Fruit fly (Drosophila melanogaster): ENCODE measurements around the gene CG33965.
A peak's percentile ranks its signal among the peaks of the same experiment; 100 is the strongest.

Gene CG33965

DNA sequence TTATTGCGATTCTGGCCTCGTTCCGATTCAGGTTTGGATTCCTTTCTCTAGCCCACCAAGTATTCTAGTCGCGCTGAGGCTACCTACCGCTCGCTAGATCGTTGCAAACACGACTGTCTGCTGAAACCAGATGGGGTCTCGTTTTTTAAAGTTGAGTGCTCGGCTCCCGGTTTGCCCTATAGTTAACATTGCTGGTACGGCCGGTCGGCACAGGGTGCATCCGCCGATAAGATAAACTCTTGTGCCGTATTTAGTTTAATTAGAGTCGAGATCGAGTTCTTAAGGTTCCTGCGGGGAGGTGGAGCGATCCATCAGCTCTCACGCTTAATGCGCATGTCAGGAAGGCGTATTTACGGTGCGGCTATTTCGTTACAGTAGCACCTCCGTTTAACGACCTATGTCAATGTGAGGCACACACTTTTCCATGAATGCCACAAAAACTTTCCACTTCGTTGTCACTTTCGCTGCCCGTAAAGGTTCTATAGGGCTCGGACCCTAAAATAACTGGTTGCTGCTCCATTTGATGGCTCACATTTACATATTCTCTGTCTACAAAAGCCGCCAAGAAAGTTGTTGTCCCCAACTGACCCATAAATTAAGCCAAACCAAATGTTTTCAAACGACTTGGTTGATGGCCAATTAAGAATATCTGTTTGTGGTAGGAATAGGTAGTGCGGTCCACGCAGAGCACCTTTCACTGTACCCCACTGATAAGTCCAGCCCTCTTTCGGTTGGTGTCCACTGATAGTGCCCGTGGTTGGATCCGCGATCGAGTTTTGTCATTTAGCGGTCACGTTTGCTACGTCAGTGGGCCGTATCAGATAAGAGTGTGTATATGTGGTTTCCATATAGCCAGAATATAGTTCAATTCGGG is 27.8 kb upstream of the CG33965 start, which contains the start of gene CG9119 (continued):
- TF ChIP-seq bab2 (GFP tag; optimal IDR thresholded peaks at IDR 0.05) (peak; percentile 37), CG18476 (GFP tag; optimal IDR thresholded peaks at IDR 0.05) (peak; percentile 32), Mad (GFP tag; optimal IDR thresholded peaks at IDR 0.05) (peak; percentile 30), Med (GFP tag) (peak; percentile 86), CG9215 (GFP tag; IDR thresholded peaks at IDR 0.05) (peak; percentile 63), CG18262 (tag; optimal IDR thresholded peaks at IDR 0.05) (peak; percentile 74), CG15479 (GFP tag; optimal IDR thresholded peaks at IDR 0.05) (no peak), Adf1 (GFP tag; IDR thresholded peaks at IDR 0.05) (0 out of 2 replicates have a peak, but pooled peaks have one; percentile 7), CG17568 (GFP tag; optimal IDR thresholded peaks at IDR 0.05) (no peak), Nf-YB (GFP tag; optimal IDR thresholded peaks at IDR 0.05) (peak; percentile 10), ATbp (GFP tag; optimal IDR thresholded peaks at IDR 0.05) (peak; percentile 35), Dad (GFP tag; optimal IDR thresholded peaks at IDR 0.05) (peak; percentile 22), CG6175 (GFP tag; IDR thresholded peaks at IDR 0.05) (no peak), Dref (GFP tag; IDR thresholded peaks at IDR 0.05) (no peak), CG7556 (GFP tag; optimal IDR thresholded peaks at IDR 0.05) (peak; percentile 78), gcm (GFP tag; optimal IDR thresholded peaks at IDR 0.05) (peak; percentile 41), Hr51 (GFP tag; optimal IDR thresholded peaks at IDR 0.05) (peak; percentile 37 to 67), CrebB (tag; optimal IDR thresholded peaks at IDR 0.05) (no peak), CG4854 (GFP tag; optimal IDR thresholded peaks at IDR 0.05) (no peak), Ada2b (GFP tag; IDR thresholded peaks at IDR 0.05) (no peak), Deaf1 (tag; optimal IDR thresholded peaks at IDR 0.05) (peak; percentile 90), nom (GFP tag; optimal IDR thresholded peaks at IDR 0.05) (peak; percentile 11), abd-A (tag; optimal IDR thresholded peaks at IDR 0.05) (peak; percentile 89), Hr39 (optimal IDR thresholded peaks at IDR 0.05) (no peak), trh (GFP tag; optimal IDR thresholded peaks at IDR 0.05) (no peak), MESR4 (GFP tag; optimal IDR thresholded peaks at IDR 0.05) (no peak), CG7357 (GFP tag; IDR thresholded peaks at IDR 0.05) (0 out of 3 replicates have a peak, but pooled peaks have one; percentile 36), kay (GFP tag; optimal IDR thresholded peaks at IDR 0.05) (no peak), CG1832 (GFP tag; optimal IDR thresholded peaks at IDR 0.05) (no peak), her (GFP tag; optimal IDR thresholded peaks at IDR 0.05) (peak; percentile 65), fd64A (GFP tag; optimal IDR thresholded peaks at IDR 0.05) (peak; percentile 45), BEAF-32 (GFP tag; optimal IDR thresholded peaks at IDR 0.05) (no peak), pb (GFP tag; optimal IDR thresholded peaks at IDR 0.05) (peak; percentile 67), exex (tag; optimal IDR thresholded peaks at IDR 0.05) (peak; percentile 76), tna (GFP tag; IDR thresholded peaks at IDR 0.05; ENCODE audit: partially characterized antibody) (no peak), zen (tag; optimal IDR thresholded peaks at IDR 0.05) (no peak), so (GFP tag; IDR thresholded peaks at IDR 0.05) (no peak), CG6813 (GFP tag; optimal IDR thresholded peaks at IDR 0.05) (peak; percentile 60), slbo (GFP tag; IDR thresholded peaks at IDR 0.05) (peak; percentile 72), CG6689 (GFP tag; IDR thresholded peaks at IDR 0.05) (peak; percentile 53), CG18599 (GFP tag; optimal IDR thresholded peaks at IDR 0.05) (peak; percentile 86), Vsx1 (GFP tag; optimal IDR thresholded peaks at IDR 0.05) (peak; percentile 81), CG31441 (GFP tag; IDR thresholded peaks at IDR 0.05) (peak; percentile 61; the same call in 1 of the 2 replicates), wdn (GFP tag; IDR thresholded peaks at IDR 0.05) (0 out of 2 replicates have a peak, but pooled peaks have one; percentile 47), btn (GFP tag; optimal IDR thresholded peaks at IDR 0.05) (peak; percentile 39), Six4 (GFP tag; optimal IDR thresholded peaks at IDR 0.05) (peak; percentile 54), Pdp1 (GFP tag; optimal IDR thresholded peaks at IDR 0.05) (peak; percentile 42 to 66), CG2889 (GFP tag; IDR thresholded peaks at IDR 0.05) (0 out of 3 replicates have a peak, but pooled peaks have one; percentile 24)
